Worm (Caenorhabditis elegans): Measurements from ENCODE around the gene Y48G9A.9.
A peak's percentile ranks its signal among the peaks of the same experiment; 100 is the strongest.

The Y48G9A.9 gene

ce11 chrIII:2092409-2092808 lies at the start of gene Y48G9A.9:
Gene Y48G9A.9, plus strand, starts transcription at chrIII:2092709.
- no peak for TF ChIP-seq hpl-2 (GFP tag; optimal IDR thresholded peaks at IDR 0.05)
- no peak for TF ChIP-seq F16B12.6 (tag; optimal IDR thresholded peaks at IDR 0.05)
- no peak for TF ChIP-seq nhr-237 (tag; optimal IDR thresholded peaks at IDR 0.05)
- TF ChIP-seq isw-1 (GFP tag; IDR thresholded peaks at IDR 0.05), result no peak
- TF ChIP-seq Y116A8C.19 (tag; optimal IDR thresholded peaks at IDR 0.05; ENCODE audit: borderline replicate concordance), result no peak
- no peak for TF ChIP-seq aly-2 (tag; optimal IDR thresholded peaks at IDR 0.05)
- TF ChIP-seq dsc-1 (tag; optimal IDR thresholded peaks at IDR 0.05), result no peak
- TF ChIP-seq pag-3 (tag; optimal IDR thresholded peaks at IDR 0.05; ENCODE audit: borderline replicate concordance, insufficient read depth), result no peak

ce11 chrIII:2047907-2048306 lies 44.6 kb upstream of the Y48G9A.9 start, which contains the start of gene dpy-1:
Gene dpy-1, minus strand, starts transcription at chrIII:2048007.
- TF ChIP-seq hpl-2 (GFP tag; optimal IDR thresholded peaks at IDR 0.05) (no peak), elt-2 (tag; optimal IDR thresholded peaks at IDR 0.05) (peak; percentile 31)

ce11 chrIII:2049825-2050224 lies 42.7 kb upstream of the Y48G9A.9 start:
- peak; percentile 47 for TF ChIP-seq tlp-1 (tag; optimal IDR thresholded peaks at IDR 0.05)
- no peak for TF ChIP-seq lin-39 (tag; optimal IDR thresholded peaks at IDR 0.05)
- no peak for TF ChIP-seq nhr-90 (tag; optimal IDR thresholded peaks at IDR 0.05; ENCODE audit: poor library complexity)
- no peak for TF ChIP-seq aly-2 (tag; optimal IDR thresholded peaks at IDR 0.05)
- no peak for TF ChIP-seq fos-1 (tag; optimal IDR thresholded peaks at IDR 0.05)
- TF ChIP-seq snu-23 (GFP tag; optimal IDR thresholded peaks at IDR 0.05), result no peak
- peak; percentile 18 for TF ChIP-seq pqm-1 (tag; optimal IDR thresholded peaks at IDR 0.05)
- no peak for TF ChIP-seq sup-37 (GFP tag; optimal IDR thresholded peaks at IDR 0.05)
- peak; percentile 64 for TF ChIP-seq elt-2 (tag; optimal IDR thresholded peaks at IDR 0.05)

ce11 chrIII:2050494-2050893 lies 42.0 kb upstream of the Y48G9A.9 start:
- TF ChIP-seq hlh-17 (GFP tag; optimal IDR thresholded peaks at IDR 0.05; ENCODE audit: borderline replicate concordance), result no peak
- TF ChIP-seq zip-4 (GFP tag; optimal IDR thresholded peaks at IDR 0.05), result no peak
- no peak for TF ChIP-seq lin-13 (GFP tag; optimal IDR thresholded peaks at IDR 0.05)
- no peak for TF ChIP-seq ceh-63 (GFP tag; optimal IDR thresholded peaks at IDR 0.05)
- no peak for TF ChIP-seq swsn-7 (tag; optimal IDR thresholded peaks at IDR 0.05)
- no peak for TF ChIP-seq ztf-11 (tag; optimal IDR thresholded peaks at IDR 0.05)
- TF ChIP-seq ces-1 (GFP tag; optimal IDR thresholded peaks at IDR 0.05), result no peak
- no peak for TF ChIP-seq C04F5.9 (tag; optimal IDR thresholded peaks at IDR 0.05)
- TF ChIP-seq rnt-1 (tag; optimal IDR thresholded peaks at IDR 0.05), result no peak
- TF ChIP-seq hpl-2 (GFP tag; optimal IDR thresholded peaks at IDR 0.05), result no peak
- TF ChIP-seq tlp-1 (tag; optimal IDR thresholded peaks at IDR 0.05), result peak; percentile 27
- TF ChIP-seq elt-2 (tag; optimal IDR thresholded peaks at IDR 0.05), result peak; percentile 80
- TF ChIP-seq nhr-85 (tag), result no peak

ce11 chrIII:2053433-2053832 lies 39.1 kb upstream of the Y48G9A.9 start:
- TF ChIP-seq pqm-1 (tag; optimal IDR thresholded peaks at IDR 0.05), result peak; percentile 65
- TF ChIP-seq ztf-4 (tag; optimal IDR thresholded peaks at IDR 0.05), result no peak
- no peak for TF ChIP-seq efl-1 (optimal IDR thresholded peaks at IDR 0.05)
- peak in 1 of 2 experiments; percentile 27 for TF ChIP-seq efl-1 (GFP tag; optimal IDR thresholded peaks at IDR 0.05 in 1 of 2)
- TF ChIP-seq elt-2 (tag; optimal IDR thresholded peaks at IDR 0.05), result peak; percentile 87

ce11 chrIII:2054084-2054483 lies 38.4 kb upstream of the Y48G9A.9 start, which contains the start of gene M01E10.3:
Gene M01E10.3, minus strand, starts transcription at chrIII:2054184.
- TF ChIP-seq aha-1 (tag; optimal IDR thresholded peaks at IDR 0.05) (no peak), ces-1 (GFP tag; optimal IDR thresholded peaks at IDR 0.05) (no peak), egl-13 (tag; optimal IDR thresholded peaks at IDR 0.05) (no peak), unc-98 (GFP tag; IDR thresholded peaks at IDR 0.05) (no peak), nhr-237 (tag; optimal IDR thresholded peaks at IDR 0.05) (no peak), sup-37 (GFP tag; optimal IDR thresholded peaks at IDR 0.05) (no peak), ceh-88 (GFP tag; IDR thresholded peaks at IDR 0.05) (no peak), ceh-90 (tag; optimal IDR thresholded peaks at IDR 0.05) (no peak), egl-27 (tag; optimal IDR thresholded peaks at IDR 0.05) (no peak), nhr-12 (tag; optimal IDR thresholded peaks at IDR 0.05) (no peak), fos-1 (tag; optimal IDR thresholded peaks at IDR 0.05) (no peak), efl-1 (optimal IDR thresholded peaks at IDR 0.05) (no peak), efl-1 (GFP tag; optimal IDR thresholded peaks at IDR 0.05 in 1 of 2) (no peak), blmp-1 (tag; optimal IDR thresholded peaks at IDR 0.05) (no peak), unc-62 (GFP tag; optimal IDR thresholded peaks at IDR 0.05) (no peak), nhr-19 (GFP tag; conservative IDR thresholded peaks at IDR 0.05) (no peak), ceh-8 (GFP tag; optimal IDR thresholded peaks at IDR 0.05) (no peak)

Data from whole organism, L1 larva.